Worm (Caenorhabditis elegans): ENCODE data around the gene ZK809.5.

Gene ZK809.5

ce11 chrIV:11703685-11704296 lies 47.3 kb downstream of the ZK809.5 start, which contains the start of the genes T22B3.3 and alg-3:
Gene T22B3.3, minus strand, starts transcription at chrIV:11703785.
Gene alg-3, plus strand, starts transcription at chrIV:11704246.
- TF ChIP-seq hmbx-1 (tag; optimal IDR thresholded peaks at IDR 0.05) (no peak), tbx-37 (GFP tag; conservative IDR thresholded peaks at IDR 0.05) (no peak), ceh-36 (tag; optimal IDR thresholded peaks at IDR 0.05) (no peak), hmg-4 (GFP tag; optimal IDR thresholded peaks at IDR 0.05) (no peak), pes-1 (GFP tag; IDR thresholded peaks at IDR 0.05) (no peak), hnd-1 (tag; optimal IDR thresholded peaks at IDR 0.05) (no peak), flt-1 (GFP tag; IDR thresholded peaks at IDR 0.05) (no peak), ceh-13 (GFP tag; optimal IDR thresholded peaks at IDR 0.05) (no peak), tbx-11 (GFP tag; IDR thresholded peaks at IDR 0.05) (no peak), aly-1 (tag; optimal IDR thresholded peaks at IDR 0.05) (no peak), B0310.2 (tag; optimal IDR thresholded peaks at IDR 0.05) (no peak), F13C5.2 (tag; optimal IDR thresholded peaks at IDR 0.05) (no peak), sea-1 (GFP tag; conservative IDR thresholded peaks at IDR 0.05) (no peak), scrt-1 (GFP tag; IDR thresholded peaks at IDR 0.05) (no peak)

Data from whole organism, early embryonic.